Worm (Caenorhabditis elegans) whole organism, L2 larva: ENCODE results near the gene elks-1.

ENCODE experiments used
- C34F6.9 ChIP-seq: fragments of 150-350 bp; optimal IDR thresholded peaks from 2 replicates; lab custom pipeline; 2014; ENCODE audit warnings: missing biosample characterization, missing genetic modification characterization
- F13H6.1 ChIP-seq: sonication (generic microtip); optimal IDR thresholded peaks from 2 replicates; lab custom pipeline; 2016; ENCODE audit warnings: missing genetic modification characterization, missing compliant biosample characterization
- R02D3.7 ChIP-seq: fragments of 150-350 bp; optimal IDR thresholded peaks from 2 replicates; lab custom pipeline; 2014; ENCODE audit warnings: missing biosample characterization, missing genetic modification characterization
- ZK546.5 ChIP-seq: sonication (generic microtip); optimal IDR thresholded peaks from 2 replicates; lab custom pipeline; 2017; ENCODE audit warnings: missing biosample characterization, missing genetic modification characterization
- alr-1 ChIP-seq: fragments of 150-350 bp; optimal IDR thresholded peaks from 2 replicates; lab custom pipeline; 2014; ENCODE audit warnings: missing biosample characterization, missing genetic modification characterization
- aly-2 ChIP-seq: fragments of 150-350 bp; optimal IDR thresholded peaks from 2 replicates; lab custom pipeline; 2014; ENCODE audit warnings: missing biosample characterization, missing genetic modification characterization
- ama-1 ChIP-seq: fragments of 150-350 bp; optimal IDR thresholded peaks from 2 replicates; lab custom pipeline; 2018; ENCODE audit warnings: inconsistent platforms
- blmp-1 ChIP-seq: sonication (generic microtip); optimal IDR thresholded peaks from 2 replicates; lab custom pipeline; 2017; ENCODE audit warnings: missing genetic modification characterization, mild to moderate bottlenecking, missing compliant biosample characterization, antibody characterized with exemption, moderate library complexity; ENCODE audit not compliant: insufficient read depth
- ceh-16 ChIP-seq: fragments of 150-350 bp; optimal IDR thresholded peaks from 2 replicates; lab custom pipeline; 2014; ENCODE audit warnings: missing biosample characterization, missing genetic modification characterization
- ceh-82 ChIP-seq: fragments of 150-350 bp; optimal IDR thresholded peaks from 2 replicates; lab custom pipeline; 2014; ENCODE audit warnings: missing biosample characterization, missing genetic modification characterization
- crh-2 ChIP-seq: sonication (generic microtip); optimal IDR thresholded peaks from 2 replicates; lab custom pipeline; 2017; ENCODE audit warnings: missing biosample characterization, missing genetic modification characterization
- dmd-4 ChIP-seq: sonication (generic microtip); optimal IDR thresholded peaks from 2 replicates; lab custom pipeline; 2017; ENCODE audit warnings: missing biosample characterization, missing genetic modification characterization
- egl-27 ChIP-seq: sonication (generic microtip); optimal IDR thresholded peaks from 3 replicates; lab custom pipeline; 2017; ENCODE audit warnings: missing biosample characterization, missing genetic modification reagents, missing genetic modification characterization
- elt-1 ChIP-seq: fragments of 150-350 bp; optimal IDR thresholded peaks from 2 replicates; lab custom pipeline; 2014; ENCODE audit warnings: missing biosample characterization, missing genetic modification characterization
- fos-1 ChIP-seq: fragments of 150-350 bp; optimal IDR thresholded peaks from 2 replicates; lab custom pipeline; 2014; ENCODE audit warnings: missing biosample characterization, missing genetic modification characterization
- gmeb-1 ChIP-seq: fragments of 150-350 bp; optimal IDR thresholded peaks from 2 replicates; lab custom pipeline; 2014; ENCODE audit warnings: missing biosample characterization, missing genetic modification characterization
- lin-11 ChIP-seq: fragments of 150-350 bp; sonication (generic microtip); optimal IDR thresholded peaks from 2 replicates; lab custom pipeline; 2014; ENCODE audit warnings: missing biosample characterization, missing genetic modification characterization, inconsistent platforms, mixed read lengths
- lin-39 ChIP-seq: fragments of 150-350 bp; optimal IDR thresholded peaks from 2 replicates; lab custom pipeline; 2014; ENCODE audit warnings: missing biosample characterization, missing genetic modification reagents, missing genetic modification characterization
- lsy-2 ChIP-seq, 2 experiments: fragments of 150-350 bp in 1 of 2; sonication (generic microtip) in 1 of 2; optimal IDR thresholded peaks; 2 replicates each; lab custom pipeline; 2014 to 2017; ENCODE audit warnings: missing biosample characterization in 2 of 2, missing genetic modification characterization in 2 of 2
- mdl-1 ChIP-seq, 2 experiments: fragments of 150-350 bp in 1 of 2; sonication (generic microtip) in 1 of 2; optimal IDR thresholded peaks; 2 replicates each; lab custom pipeline; 2017; ENCODE audit warnings: missing biosample characterization in 2 of 2, missing genetic modification characterization in 2 of 2
- nhr-10 ChIP-seq: sonication (generic microtip); optimal IDR thresholded peaks from 2 replicates; lab custom pipeline; 2017; ENCODE audit warnings: missing biosample characterization, missing genetic modification characterization
- nhr-11 ChIP-seq: fragments of 150-350 bp; optimal IDR thresholded peaks from 2 replicates; lab custom pipeline; 2014; ENCODE audit warnings: missing biosample characterization, missing genetic modification characterization
- nhr-129 ChIP-seq: fragments of 150-350 bp; optimal IDR thresholded peaks from 2 replicates; lab custom pipeline; 2014; ENCODE audit warnings: missing biosample characterization, missing genetic modification characterization
- nhr-21 ChIP-seq: fragments of 150-350 bp; optimal IDR thresholded peaks from 2 replicates; lab custom pipeline; 2014; ENCODE audit warnings: missing biosample characterization, missing genetic modification characterization
- nhr-23 ChIP-seq: fragments of 150-350 bp; optimal IDR thresholded peaks from 2 replicates; lab custom pipeline; 2014; ENCODE audit warnings: missing biosample characterization, missing genetic modification reagents, missing genetic modification characterization
- nhr-237 ChIP-seq: fragments of 150-350 bp; optimal IDR thresholded peaks from 2 replicates; lab custom pipeline; 2014; ENCODE audit warnings: missing biosample characterization, missing genetic modification characterization
- nhr-25 ChIP-seq: fragments of 150-350 bp; sonication (generic microtip); optimal IDR thresholded peaks from 3 replicates; lab custom pipeline; 2014; ENCODE audit warnings: missing biosample characterization, missing genetic modification characterization
- nhr-6 ChIP-seq: fragments of 150-350 bp; optimal IDR thresholded peaks from 2 replicates; lab custom pipeline; 2014; ENCODE audit warnings: missing biosample characterization, missing genetic modification characterization
- nhr-77 ChIP-seq: fragments of 150-350 bp; optimal IDR thresholded peaks from 2 replicates; lab custom pipeline; 2014; ENCODE audit warnings: missing biosample characterization, missing genetic modification characterization
- sem-4 ChIP-seq: fragments of 150-350 bp; optimal IDR thresholded peaks from 2 replicates; lab custom pipeline; 2014; ENCODE audit warnings: missing biosample characterization, missing genetic modification reagents, missing genetic modification characterization
- skn-1 ChIP-seq: sonication (generic microtip); optimal IDR thresholded peaks from 2 replicates; lab custom pipeline; 2017; ENCODE audit warnings: missing biosample characterization, missing genetic modification characterization
- sma-3 ChIP-seq: sonication (generic microtip); optimal IDR thresholded peaks from 2 replicates; lab custom pipeline; 2016; ENCODE audit warnings: missing genetic modification reagents, missing genetic modification characterization, missing compliant biosample characterization
- sma-9 ChIP-seq, 2 experiments: fragments of 150-350 bp in 1 of 2; sonication (generic microtip) in 1 of 2; optimal IDR thresholded peaks; 2 replicates each; lab custom pipeline; 2014 to 2016; ENCODE audit warnings: missing genetic modification characterization in 2 of 2, mild to moderate bottlenecking in 1 of 2, missing biosample characterization in 1 of 2, missing compliant biosample characterization in 1 of 2, missing genetic modification reagents in 1 of 2, moderate library complexity in 1 of 2
- unc-39 ChIP-seq: fragments of 150-350 bp; optimal IDR thresholded peaks from 2 replicates; lab custom pipeline; 2014; ENCODE audit warnings: missing biosample characterization, missing genetic modification characterization
- unc-55 ChIP-seq: fragments of 150-350 bp; sonication (generic microtip); optimal IDR thresholded peaks from 3 replicates; lab custom pipeline; 2014; ENCODE audit warnings: missing biosample characterization, missing genetic modification reagents, missing genetic modification characterization
- unc-62 ChIP-seq: fragments of 150-350 bp; optimal IDR thresholded peaks from 2 replicates; lab custom pipeline; 2014; ENCODE audit warnings: missing biosample characterization, missing genetic modification reagents, missing genetic modification characterization
- zag-1 ChIP-seq: fragments of 150-350 bp; optimal IDR thresholded peaks from 2 replicates; lab custom pipeline; 2014; ENCODE audit warnings: missing biosample characterization, missing genetic modification characterization
- ztf-4 ChIP-seq: fragments of 150-350 bp; optimal IDR thresholded peaks from 2 replicates; lab custom pipeline; 2014; ENCODE audit warnings: missing biosample characterization, missing genetic modification characterization

The elks-1 gene

DNA sequence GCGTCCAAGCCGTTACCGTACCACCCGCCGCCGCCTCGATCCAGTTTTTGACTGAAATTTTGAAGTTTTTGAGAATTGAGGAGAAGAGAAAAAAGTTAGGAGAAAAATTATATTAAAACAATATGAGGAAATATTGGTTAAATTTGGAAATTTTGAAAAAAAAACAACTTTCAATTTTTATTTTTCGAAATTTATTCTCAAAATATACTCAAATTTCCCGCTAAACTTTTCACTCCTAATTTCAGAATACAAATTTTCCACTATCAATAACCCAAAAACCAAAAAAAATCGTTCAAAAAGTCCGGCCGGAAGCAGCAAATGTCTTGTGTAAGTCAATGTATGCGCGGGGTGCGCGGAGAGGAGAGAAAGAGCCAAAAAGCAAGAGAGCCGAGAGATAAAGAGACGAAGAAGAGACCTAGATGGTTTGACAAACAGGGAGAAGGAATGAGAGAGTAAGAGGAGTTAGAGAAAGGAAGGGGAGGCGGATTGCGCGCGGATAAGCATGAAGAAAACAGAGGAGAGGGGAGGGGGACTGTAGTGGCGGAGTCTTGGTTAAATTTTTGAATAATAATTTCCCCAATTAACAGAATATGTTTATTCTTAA is at the start of gene elks-1:
Gene elks-1 (minus strand): TSS at position 51 of the 604 bp plus-strand sequence.
- TF ChIP-seq nhr-6 (no peak), aly-2 (tag; lab: Kevin White, UChicago) (no peak), ztf-4 (tag; lab: Kevin White, UChicago) (no peak), zag-1 (tag; lab: Kevin White, UChicago) (no peak), C34F6.9 (tag; lab: Kevin White, UChicago) (peak; percentile 11), dmd-4 (tag; lab: Kevin White, UChicago) (no peak), nhr-77 (tag; lab: Kevin White, UChicago) (no peak), nhr-11 (tag; lab: Kevin White, UChicago) (no peak), fos-1 (tag; lab: Kevin White, UChicago) (no peak), ceh-82 (tag; lab: Kevin White, UChicago) (no peak), egl-27 (tag; lab: Kevin White, UChicago) (no peak), ZK546.5 (tag; lab: Kevin White, UChicago) (no peak), ama-1 (lab: Kevin White, UChicago) (no peak), unc-62 (no peak), ceh-16 (tag; lab: Kevin White, UChicago) (no peak), alr-1 (no peak), unc-55 (GFP tag; lab: Kevin White, UChicago) (peak; percentile 51), nhr-25 (tag; lab: Kevin White, UChicago) (no peak), nhr-21 (no peak), R02D3.7 (tag; lab: Kevin White, UChicago) (no peak), lin-39 (tag; lab: Kevin White, UChicago) (no peak), skn-1 (tag; lab: Kevin White, UChicago) (no peak), mdl-1 (tag; optimal IDR thresholded peaks at IDR 0.05; lab: Kevin White, UChicago) (no peak), nhr-23 (tag; lab: Kevin White, UChicago) (no peak), lsy-2 (tag; optimal IDR thresholded peaks at IDR 0.05; lab: Kevin White, UChicago) (peak in 1 of 2 experiments; percentile 40), unc-39 (tag; lab: Kevin White, UChicago) (no peak), nhr-10 (no peak), sem-4 (peak; percentile 8), lin-11 (tag; lab: Kevin White, UChicago) (no peak), sma-3 (GFP tag; lab: Kevin White, UChicago) (no peak), elt-1 (tag; lab: Kevin White, UChicago) (no peak), sma-9 (GFP tag; optimal IDR thresholded peaks at IDR 0.05; lab: Kevin White, UChicago) (no peak), sma-9 (tag; optimal IDR thresholded peaks at IDR 0.05; lab: Kevin White, UChicago) (no peak), blmp-1 (tag; lab: Kevin White, UChicago) (no peak), nhr-237 (tag; lab: Kevin White, UChicago) (no peak), crh-2 (tag; lab: Kevin White, UChicago) (no peak)

- peak; percentile 19 for TF ChIP-seq nhr-129 (tag; lab: Kevin White, UChicago)
- no peak for TF ChIP-seq unc-62
- TF ChIP-seq lsy-2 (tag; optimal IDR thresholded peaks at IDR 0.05; lab: Kevin White, UChicago), result peak; percentile 78 to 95
- TF ChIP-seq dmd-4 (tag; lab: Kevin White, UChicago), result no peak
- no peak for TF ChIP-seq lin-39 (tag; lab: Kevin White, UChicago)
- TF ChIP-seq alr-1, result no peak
- TF ChIP-seq lin-11 (tag; lab: Kevin White, UChicago), result peak; percentile 24
- peak; percentile 46 for TF ChIP-seq unc-55 (GFP tag; lab: Kevin White, UChicago)
- peak; percentile 20 for TF ChIP-seq F13H6.1 (tag; lab: Kevin White, UChicago)
- TF ChIP-seq sma-3 (GFP tag; lab: Kevin White, UChicago), result no peak
- TF ChIP-seq gmeb-1, result peak; percentile 9
- no peak for TF ChIP-seq crh-2 (tag; lab: Kevin White, UChicago)
Measured at ce11 chrIV:3399015-3399722, 49.3 kb upstream of the elks-1 start, which contains the start of the genes dyf-3 and pdhb-1. Gene dyf-3, minus strand, starts transcription at chrIV:3399231. Gene pdhb-1, plus strand, starts transcription at chrIV:3399672.
